Worm (Caenorhabditis elegans) whole organism, midembryonic: Measurements from ENCODE around the gene C45H4.18.

Source experiments
- T22C8.4 ChIP-seq: fragments of 200-800 bp; sonication (Bioruptor generic); IDR thresholded peaks from 2 replicates; pipeline ENCODE4 v1.3.6; 2022; ENCODE audit warnings: missing genetic modification characterization, missing compliant biosample characterization
- cog-1 ChIP-seq: sonication (generic microtip); optimal IDR thresholded peaks from 2 replicates; lab custom pipeline; 2016; ENCODE audit warnings: missing genetic modification characterization, missing compliant biosample characterization
- flt-1 ChIP-seq: fragments of 200-800 bp; sonication (Bioruptor generic); IDR thresholded peaks from 2 replicates; pipeline ENCODE4 v1.3.6; 2022; ENCODE audit warnings: missing genetic modification characterization, missing compliant biosample characterization
- klf-2 ChIP-seq: fragments of 200-800 bp; sonication (Bioruptor generic); conservative IDR thresholded peaks from 2 replicates; pipeline ENCODE4 v1.3.6; 2022; ENCODE audit warnings: missing genetic modification reagents, missing genetic modification characterization, missing compliant biosample characterization
- med-1 ChIP-seq: sonication (generic microtip); optimal IDR thresholded peaks from 2 replicates; lab custom pipeline; 2017; ENCODE audit warnings: missing genetic modification characterization, mild to moderate bottlenecking, missing compliant biosample characterization, antibody characterized with exemption, missing genetic modification reagents; ENCODE audit not compliant: insufficient read depth
- ref-1 ChIP-seq: fragments of 200-800 bp; sonication (Bioruptor generic); conservative IDR thresholded peaks from 2 replicates; pipeline ENCODE4 v1.3.6; 2022; ENCODE audit warnings: missing genetic modification reagents, missing genetic modification characterization, missing compliant biosample characterization
- tab-1 ChIP-seq: fragments of 200-800 bp; sonication (Bioruptor generic); IDR thresholded peaks from 2 replicates; pipeline ENCODE4 v1.3.6; 2022; ENCODE audit warnings: missing genetic modification characterization, missing compliant biosample characterization
- ztf-23 ChIP-seq: fragments of 200-800 bp; sonication (Bioruptor generic); IDR thresholded peaks from 2 replicates; pipeline ENCODE4 v1.3.6; 2022; ENCODE audit warnings: missing genetic modification reagents, missing genetic modification characterization, missing compliant biosample characterization
- ztf-29 ChIP-seq: fragments of 200-800 bp; sonication (Bioruptor generic); IDR thresholded peaks from 2 replicates; pipeline ENCODE4 v1.3.6; 2022; ENCODE audit warnings: missing genetic modification reagents, missing genetic modification characterization, missing compliant biosample characterization

C45H4.18 gene

DNA sequence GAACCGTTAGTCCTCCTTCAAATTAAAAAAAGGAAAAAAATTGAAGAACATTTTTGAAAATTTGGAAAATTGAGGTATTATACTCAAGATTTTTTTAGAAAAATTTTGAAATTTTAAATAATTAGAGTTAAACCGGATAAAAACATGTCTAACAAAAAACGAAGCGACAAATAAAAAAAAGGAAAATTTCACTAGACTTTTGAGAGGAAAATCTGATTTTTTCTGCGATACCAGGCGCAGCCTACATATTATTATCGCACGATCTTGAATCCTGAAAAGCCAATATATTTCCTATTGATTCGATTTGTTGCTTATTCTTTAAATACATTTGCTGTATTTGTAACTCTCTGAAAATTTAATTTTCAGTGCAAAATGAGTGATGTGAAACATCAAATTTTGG is 40.0 kb downstream of the C45H4.18 start, which contains the start of gene nstp-8:
TSS of gene nstp-8 (plus strand) at position 301 of the 400 bp plus-strand sequence.
- no peak for TF ChIP-seq cog-1 (tag; lab: Kevin White, UChicago)
- no peak for TF ChIP-seq flt-1 (GFP tag; lab: Robert Waterston, UW)

DNA sequence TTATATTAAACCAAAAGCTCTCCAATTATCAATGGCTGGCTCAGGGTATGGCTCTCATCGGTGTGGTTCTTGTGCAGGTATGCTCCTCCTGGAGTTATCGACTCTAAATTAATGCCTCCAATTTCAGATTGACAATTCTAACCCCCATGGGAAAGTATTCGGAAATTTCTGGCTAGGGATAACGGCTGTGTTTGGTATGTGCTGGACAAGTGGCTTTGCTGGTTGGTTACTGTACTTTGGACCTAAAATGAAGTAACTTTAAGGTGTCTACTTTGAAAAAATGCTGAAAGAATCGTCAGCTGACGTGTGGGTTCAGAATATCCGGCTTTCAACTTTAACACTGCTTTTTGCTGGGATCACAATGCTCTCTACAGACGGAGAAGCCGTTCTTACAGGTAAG is 41.6 kb downstream of the C45H4.18 start:
- no peak for TF ChIP-seq cog-1 (tag; lab: Kevin White, UChicago)
- TF ChIP-seq T22C8.4 = no peak
- TF ChIP-seq ref-1 (GFP tag; lab: Robert Waterston, UW) = no peak
- no peak for TF ChIP-seq klf-2 (GFP tag; lab: Robert Waterston, UW)
- no peak for TF ChIP-seq tab-1 (GFP tag; lab: Robert Waterston, UW)

DNA sequence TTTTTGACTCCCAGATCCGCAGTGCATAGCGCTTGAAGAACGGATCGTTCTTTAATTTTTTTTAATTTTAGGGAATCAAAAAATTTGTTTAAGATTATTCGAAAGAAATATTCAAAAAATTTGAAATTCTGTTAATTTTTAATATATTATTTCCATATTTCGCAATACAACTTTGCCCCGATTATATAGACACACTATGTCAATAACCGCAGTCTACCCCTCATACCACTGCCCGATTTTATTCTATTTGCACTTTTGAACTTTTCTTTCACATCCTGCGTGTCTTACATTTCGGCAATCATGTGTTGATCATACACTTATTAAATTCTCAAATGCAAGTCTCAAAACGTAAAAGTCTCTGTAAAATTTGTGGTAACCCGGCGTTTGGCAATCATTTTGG is 43.5 kb downstream of the C45H4.18 start, which contains the start of gene nhr-56:
TSS of gene nhr-56 (plus strand) at position 202 of the 400 bp plus-strand sequence.
- no peak for TF ChIP-seq med-1 (GFP tag; lab: Kevin White, UChicago)
- TF ChIP-seq flt-1 (GFP tag; lab: Robert Waterston, UW) = no peak
- no peak for TF ChIP-seq ztf-29 (GFP tag; lab: Robert Waterston, UW)
- no peak for TF ChIP-seq cog-1 (tag; lab: Kevin White, UChicago)
- TF ChIP-seq klf-2 (GFP tag; lab: Robert Waterston, UW) = no peak
- no peak for TF ChIP-seq tab-1 (GFP tag; lab: Robert Waterston, UW)
- TF ChIP-seq ref-1 (GFP tag; lab: Robert Waterston, UW) = no peak
- TF ChIP-seq ztf-23 (GFP tag; lab: Robert Waterston, UW) = no peak
- TF ChIP-seq T22C8.4 = no peak

DNA sequence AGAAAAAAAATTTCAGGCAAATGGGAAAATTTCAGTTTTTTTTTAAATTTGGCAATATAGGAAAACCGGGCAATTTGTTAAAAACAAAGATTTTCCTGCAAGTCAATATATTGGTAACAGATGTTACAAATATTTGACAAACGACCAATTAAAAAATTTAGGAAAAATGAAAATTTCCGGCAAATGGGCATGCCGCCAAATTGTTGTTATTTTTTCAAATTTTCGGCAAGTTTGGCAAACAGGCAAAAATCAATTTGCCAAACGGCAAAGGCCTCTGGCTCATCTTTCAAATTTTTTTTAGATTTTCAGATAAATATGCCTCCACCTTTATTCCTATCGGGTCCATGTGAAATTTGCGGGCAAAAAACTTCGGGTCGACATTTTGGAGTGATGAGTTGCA is 46.4 kb downstream of the C45H4.18 start, which contains the start of gene nhr-128:
TSS of gene nhr-128 (plus strand) at position 301 of the 400 bp plus-strand sequence.
- TF ChIP-seq med-1 (GFP tag; lab: Kevin White, UChicago) = no peak
- TF ChIP-seq ztf-23 (GFP tag; lab: Robert Waterston, UW) = no peak

DNA sequence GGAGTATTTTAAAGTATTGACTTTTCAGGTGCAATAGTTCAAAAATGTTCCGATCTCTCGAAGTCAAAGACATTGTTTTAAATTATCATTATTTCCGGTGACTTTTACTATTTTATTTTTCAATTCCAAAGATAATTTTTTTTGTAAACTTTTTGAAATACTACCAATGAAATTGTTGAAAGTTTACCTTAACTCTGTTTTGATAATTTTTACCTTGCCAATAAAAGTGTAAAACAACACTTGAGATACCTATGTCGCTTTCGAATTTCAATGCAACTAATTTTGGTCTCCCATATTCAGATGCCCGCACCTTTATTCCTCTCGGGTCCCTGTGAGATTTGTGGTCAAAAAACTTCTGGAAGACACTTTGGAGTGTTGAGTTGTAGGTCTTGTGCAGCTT is 49.8 kb downstream of the C45H4.18 start, which contains the start of gene nhr-103:
TSS of gene nhr-103 (plus strand) at position 301 of the 400 bp plus-strand sequence.
- TF ChIP-seq klf-2 (GFP tag; lab: Robert Waterston, UW) (no peak), ztf-23 (GFP tag; lab: Robert Waterston, UW) (no peak), med-1 (GFP tag; lab: Kevin White, UChicago) (no peak), ztf-29 (GFP tag; lab: Robert Waterston, UW) (no peak)

DNA sequence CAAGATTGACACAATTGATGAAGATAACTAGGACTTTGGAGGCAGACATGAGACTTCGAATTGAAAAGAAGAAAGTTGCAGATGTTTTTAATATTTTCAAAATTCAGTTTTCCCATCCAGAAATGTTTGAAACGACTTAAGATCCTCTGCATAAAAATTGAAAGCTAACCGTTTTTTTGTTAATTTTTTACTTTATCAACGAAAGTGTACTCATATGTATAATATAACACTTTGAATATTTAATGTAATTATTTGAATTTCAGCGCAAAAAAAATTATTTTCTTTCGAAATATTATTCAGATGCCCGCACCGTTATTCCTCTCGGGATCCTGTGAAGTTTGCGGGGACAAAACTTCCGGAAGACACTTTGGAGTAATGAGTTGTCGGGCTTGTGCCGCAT is 51.6 kb downstream of the C45H4.18 start, which contains the start of gene nhr-18:
TSS of gene nhr-18 (plus strand) at position 301 of the 400 bp plus-strand sequence.
- TF ChIP-seq med-1 (GFP tag; lab: Kevin White, UChicago) (no peak), ztf-29 (GFP tag; lab: Robert Waterston, UW) (no peak), T22C8.4 (no peak), cog-1 (tag; lab: Kevin White, UChicago) (no peak), ztf-23 (GFP tag; lab: Robert Waterston, UW) (no peak), flt-1 (GFP tag; lab: Robert Waterston, UW) (no peak), tab-1 (GFP tag; lab: Robert Waterston, UW) (no peak), ref-1 (GFP tag; lab: Robert Waterston, UW) (no peak), klf-2 (GFP tag; lab: Robert Waterston, UW) (no peak)
